Fruit fly (Drosophila melanogaster): ENCODE measurements around the gene wapl.
A peak's percentile ranks its signal among the peaks of the same experiment; 100 is the strongest.

Gene wapl

DNA sequence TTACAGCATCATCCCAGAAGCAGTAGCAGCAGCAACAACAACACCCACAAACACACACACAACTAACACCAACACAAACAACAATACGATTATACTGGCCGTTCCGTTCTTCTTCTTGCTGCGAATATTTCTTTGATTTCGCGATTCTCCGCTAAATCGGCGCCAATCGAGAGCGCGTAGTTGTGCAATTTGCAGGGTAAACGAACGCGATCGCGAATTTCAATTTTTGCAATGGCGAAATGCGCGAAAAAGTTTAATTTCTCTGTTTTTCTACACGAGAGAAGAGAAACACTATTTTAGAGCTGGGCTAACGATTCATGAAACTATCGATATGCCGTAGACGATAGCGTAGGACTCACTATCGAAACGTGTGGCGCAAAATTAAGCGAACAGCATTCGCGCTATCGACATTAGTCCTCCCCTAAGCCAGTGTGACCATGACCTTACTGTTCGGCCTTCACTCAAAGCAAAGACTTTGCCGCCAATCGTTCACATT lies at the start of gene wapl:
TSS of gene wapl (minus strand) at position 316 of the 496 bp plus-strand sequence.
- TF ChIP-seq Pif1A (GFP tag; optimal IDR thresholded peaks at IDR 0.05), result no peak
- no peak for TF ChIP-seq Snoo (tag; optimal IDR thresholded peaks at IDR 0.05)
- no peak for TF ChIP-seq CG17806 (tag; optimal IDR thresholded peaks at IDR 0.05)
- TF ChIP-seq CG8301 (tag; optimal IDR thresholded peaks at IDR 0.05), result no peak
- no peak for TF ChIP-seq CG4496 (GFP tag; IDR thresholded peaks at IDR 0.05)
- no peak for TF ChIP-seq CG34367 (tag; optimal IDR thresholded peaks at IDR 0.05)
- TF ChIP-seq Pif1B (GFP tag; optimal IDR thresholded peaks at IDR 0.05), result no peak
- TF ChIP-seq CG12605 (GFP tag; IDR thresholded peaks at IDR 0.05), result no peak
- no peak for TF ChIP-seq CG9948 (tag; optimal IDR thresholded peaks at IDR 0.05)

DNA sequence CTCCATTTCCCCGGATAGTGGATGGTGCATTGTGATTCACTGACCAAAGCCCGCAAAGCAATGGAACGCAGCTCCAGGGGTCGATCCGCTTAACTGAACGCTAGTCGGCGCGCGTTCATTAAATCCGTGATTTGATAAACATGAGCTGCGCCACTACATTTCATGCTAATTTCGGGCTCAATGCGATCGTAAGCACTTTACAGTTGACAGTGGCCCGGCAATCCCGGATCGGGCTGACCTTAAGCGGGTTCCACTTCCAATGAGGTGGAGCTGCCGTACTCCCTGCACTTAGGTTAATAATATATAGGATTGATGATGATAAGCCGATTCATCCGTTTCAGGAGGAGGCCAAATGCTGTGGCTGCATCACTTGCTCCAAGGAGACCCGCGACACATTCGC lies 45.0 kb upstream of the wapl start, which contains the start of gene FarO:
TSS of gene FarO (minus strand) at position 101 of the 400 bp plus-strand sequence.
- no peak for TF ChIP-seq CG8301 (tag; optimal IDR thresholded peaks at IDR 0.05)
- TF ChIP-seq fd96Ca (GFP tag; IDR thresholded peaks at IDR 0.05), result no peak
- TF ChIP-seq Pif1A (GFP tag; optimal IDR thresholded peaks at IDR 0.05), result no peak
- no peak for TF ChIP-seq CG34367 (tag; optimal IDR thresholded peaks at IDR 0.05)
- TF ChIP-seq CG12605 (GFP tag; IDR thresholded peaks at IDR 0.05), result no peak
- no peak for TF ChIP-seq Snoo (tag; optimal IDR thresholded peaks at IDR 0.05)
- TF ChIP-seq CG15710 (tag; optimal IDR thresholded peaks at IDR 0.05), result no peak
- no peak for TF ChIP-seq EcR (GFP tag; optimal IDR thresholded peaks at IDR 0.05)
- TF ChIP-seq CG10348 (GFP tag; IDR thresholded peaks at IDR 0.05), result no peak
- TF ChIP-seq CG13204 (GFP tag; optimal IDR thresholded peaks at IDR 0.05), result no peak
- TF ChIP-seq CG9948 (tag; optimal IDR thresholded peaks at IDR 0.05), result no peak

DNA sequence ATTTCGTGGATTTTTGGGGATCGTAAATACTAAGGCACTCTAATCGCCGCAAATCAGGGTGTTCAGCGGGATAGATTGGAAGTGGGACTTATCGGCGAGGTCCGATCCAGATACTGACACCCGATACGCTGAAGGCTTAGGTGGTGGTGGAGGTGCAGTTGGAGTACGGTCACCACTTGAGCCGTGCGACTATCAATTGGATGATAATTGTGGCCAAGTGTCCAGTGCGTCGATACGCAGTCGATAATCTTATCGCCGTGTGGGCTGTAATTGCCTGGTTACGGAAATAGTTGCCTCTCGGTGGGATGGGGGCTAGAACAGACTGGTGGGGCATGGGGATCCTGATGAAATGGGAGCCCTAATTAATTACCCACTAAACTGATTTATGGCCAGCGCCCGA lies 40.5 kb upstream of the wapl start:
- TF ChIP-seq CG32121 (GFP tag; IDR thresholded peaks at IDR 0.05) (no peak), CG12605 (GFP tag; IDR thresholded peaks at IDR 0.05) (no peak), CG13204 (GFP tag; optimal IDR thresholded peaks at IDR 0.05) (no peak), CG4496 (GFP tag; IDR thresholded peaks at IDR 0.05) (no peak), Pif1A (GFP tag; optimal IDR thresholded peaks at IDR 0.05) (no peak), Ets98B (GFP tag; IDR thresholded peaks at IDR 0.05) (no peak), CG8159 (tag; optimal IDR thresholded peaks at IDR 0.05) (no peak), CG14655 (GFP tag; optimal IDR thresholded peaks at IDR 0.05) (no peak), CG8301 (tag; optimal IDR thresholded peaks at IDR 0.05) (no peak), CG34367 (tag; optimal IDR thresholded peaks at IDR 0.05) (no peak), CG15710 (tag; optimal IDR thresholded peaks at IDR 0.05) (no peak), CG9948 (tag; optimal IDR thresholded peaks at IDR 0.05) (no peak), Pif1B (GFP tag; optimal IDR thresholded peaks at IDR 0.05) (no peak), CG10348 (GFP tag; IDR thresholded peaks at IDR 0.05) (no peak), EcR (GFP tag; optimal IDR thresholded peaks at IDR 0.05) (no peak), gl (tag; optimal IDR thresholded peaks at IDR 0.05) (no peak), rn (GFP tag; IDR thresholded peaks at IDR 0.05) (no peak), CG17806 (tag; optimal IDR thresholded peaks at IDR 0.05) (no peak)

DNA sequence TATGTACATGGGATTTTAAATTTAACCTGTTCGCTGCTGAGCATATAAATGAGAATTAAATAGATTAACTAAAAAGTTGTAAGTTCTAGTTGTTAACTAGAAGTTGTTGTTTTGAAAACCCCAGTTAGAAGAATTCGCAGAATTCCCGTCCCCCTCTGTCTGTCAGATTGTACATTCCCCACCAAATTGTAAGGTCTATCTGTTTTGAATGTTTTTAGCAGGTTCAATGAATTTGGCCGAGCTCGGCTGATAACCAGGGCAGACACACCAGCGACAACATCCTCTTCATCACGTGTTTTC lies 39.4 kb upstream of the wapl start:
- TF ChIP-seq CG34367 (tag; optimal IDR thresholded peaks at IDR 0.05) (no peak), CG8159 (tag; optimal IDR thresholded peaks at IDR 0.05) (no peak), CG10348 (GFP tag; IDR thresholded peaks at IDR 0.05) (no peak), D1 (tag; optimal IDR thresholded peaks at IDR 0.05) (no peak), CG12605 (GFP tag; IDR thresholded peaks at IDR 0.05) (no peak), Snoo (tag; optimal IDR thresholded peaks at IDR 0.05) (no peak), CG9948 (tag; optimal IDR thresholded peaks at IDR 0.05) (no peak), rn (GFP tag; IDR thresholded peaks at IDR 0.05) (no peak), gl (tag; optimal IDR thresholded peaks at IDR 0.05) (no peak), CG8301 (tag; optimal IDR thresholded peaks at IDR 0.05) (no peak), CG17806 (tag; optimal IDR thresholded peaks at IDR 0.05) (no peak), CG4496 (GFP tag; IDR thresholded peaks at IDR 0.05) (no peak), CG32121 (GFP tag; IDR thresholded peaks at IDR 0.05) (no peak)

DNA sequence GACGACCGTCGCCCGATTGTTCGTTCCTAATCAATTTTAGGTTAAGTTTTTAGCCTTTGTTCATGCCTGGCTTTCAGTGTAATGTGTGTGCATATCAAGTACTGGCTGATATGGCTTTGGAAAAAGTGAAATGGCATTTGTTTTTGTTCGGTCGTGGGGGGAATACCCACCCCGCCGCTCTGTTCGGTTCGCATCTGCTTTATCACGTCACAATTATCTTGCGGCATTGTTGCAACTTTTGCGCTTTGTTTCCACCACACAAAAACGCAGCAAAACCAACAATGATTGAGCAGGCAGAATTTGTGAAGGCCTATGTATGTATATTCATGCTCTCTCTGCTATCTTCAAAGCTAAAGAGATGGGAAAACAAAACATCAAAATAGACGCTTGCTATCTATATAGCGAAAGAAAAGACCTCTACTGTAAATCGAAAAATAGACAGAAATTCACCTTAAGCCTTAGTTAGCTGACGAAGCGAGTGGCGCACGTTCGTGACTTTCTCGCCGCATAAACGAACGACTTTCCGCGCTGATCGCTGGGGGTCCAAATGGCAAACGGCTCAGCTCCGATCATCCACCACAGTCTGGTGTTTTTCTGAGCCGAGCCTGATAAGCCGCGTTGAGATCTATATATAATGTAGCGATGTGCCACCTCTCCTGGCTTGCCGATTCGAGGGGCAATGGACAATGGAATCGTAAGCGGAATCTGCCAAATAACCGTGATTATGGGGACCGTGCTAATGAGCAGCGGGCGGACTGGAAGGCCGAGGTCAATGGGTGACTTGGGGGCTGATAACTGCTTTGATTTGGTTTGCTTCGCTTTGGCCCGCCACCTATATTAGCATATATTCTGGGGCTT lies 38.9 kb upstream of the wapl start:
- TF ChIP-seq CG13204 (GFP tag; optimal IDR thresholded peaks at IDR 0.05) (no peak), Ets98B (GFP tag; IDR thresholded peaks at IDR 0.05) (peak; percentile 11; the same call in 1 of the 2 replicates), EcR (GFP tag; optimal IDR thresholded peaks at IDR 0.05) (peak; percentile 10)

DNA sequence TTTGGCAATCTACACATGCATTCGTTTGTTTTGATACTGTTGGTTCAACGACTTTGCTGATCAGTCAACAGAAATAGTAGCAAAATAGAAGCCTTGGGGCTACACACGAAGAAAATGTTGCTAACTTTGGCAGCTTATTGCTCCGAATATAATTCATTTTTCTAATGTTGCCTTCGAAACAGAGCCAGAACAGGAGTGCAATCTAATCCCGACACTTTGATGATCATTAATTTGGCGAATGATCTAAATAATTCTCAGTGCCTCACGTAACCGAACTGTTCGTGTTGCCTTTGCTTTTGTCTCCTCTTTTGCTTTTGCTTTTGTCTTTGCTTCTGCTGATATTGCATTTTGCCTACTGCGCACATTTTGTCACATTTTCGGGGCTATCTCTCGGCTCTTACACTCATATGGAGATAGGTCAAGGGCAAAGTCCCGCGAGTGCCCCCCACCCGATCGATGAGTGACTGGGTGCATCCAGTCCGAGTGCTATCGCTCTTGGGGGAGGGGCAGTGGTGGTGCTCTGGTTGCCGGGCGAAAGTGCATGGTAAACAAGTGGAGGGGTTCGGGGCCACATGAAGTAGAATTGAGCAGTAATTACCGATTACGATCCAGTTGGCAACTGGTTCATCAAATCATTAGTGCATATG lies 37.4 kb upstream of the wapl start:
- TF ChIP-seq fd96Ca (GFP tag; IDR thresholded peaks at IDR 0.05), result peak; percentile 74; the same call in 2 of the 3 replicates
- no peak for TF ChIP-seq CG34367 (tag; optimal IDR thresholded peaks at IDR 0.05)
- peak; percentile 35 for TF ChIP-seq CG17806 (tag; optimal IDR thresholded peaks at IDR 0.05)
- TF ChIP-seq CG9948 (tag; optimal IDR thresholded peaks at IDR 0.05), result peak; percentile 5
- no peak for TF ChIP-seq CG10348 (GFP tag; IDR thresholded peaks at IDR 0.05)
- no peak for TF ChIP-seq Pif1B (GFP tag; optimal IDR thresholded peaks at IDR 0.05)
- TF ChIP-seq Ets98B (GFP tag; IDR thresholded peaks at IDR 0.05), result peak; percentile 68
- TF ChIP-seq CG8159 (tag; optimal IDR thresholded peaks at IDR 0.05), result peak; percentile 28
- peak; percentile 30 for TF ChIP-seq CG8301 (tag; optimal IDR thresholded peaks at IDR 0.05)
- TF ChIP-seq Snoo (tag; optimal IDR thresholded peaks at IDR 0.05), result no peak
- TF ChIP-seq D1 (tag; optimal IDR thresholded peaks at IDR 0.05), result no peak
- TF ChIP-seq CG14655 (GFP tag; optimal IDR thresholded peaks at IDR 0.05), result peak; percentile 38
- TF ChIP-seq Pif1A (GFP tag; optimal IDR thresholded peaks at IDR 0.05), result peak; percentile 33
- TF ChIP-seq CG32121 (GFP tag; IDR thresholded peaks at IDR 0.05), result peak; percentile 51
- TF ChIP-seq gl (tag; optimal IDR thresholded peaks at IDR 0.05), result peak; percentile 17
- no peak; the same call in 1 of the 2 replicates for TF ChIP-seq CG12605 (GFP tag; IDR thresholded peaks at IDR 0.05)
- TF ChIP-seq rn (GFP tag; IDR thresholded peaks at IDR 0.05), result no peak
- TF ChIP-seq CG13204 (GFP tag; optimal IDR thresholded peaks at IDR 0.05), result no peak
- peak; percentile 81 for TF ChIP-seq CG4496 (GFP tag; IDR thresholded peaks at IDR 0.05)
- peak; percentile 24 for TF ChIP-seq CG15710 (tag; optimal IDR thresholded peaks at IDR 0.05)
- TF ChIP-seq EcR (GFP tag; optimal IDR thresholded peaks at IDR 0.05), result peak; percentile 50

All from whole organism, pupa.